Worm (Caenorhabditis elegans): ENCODE results near the gene mask-1.

Gene mask-1

ce11 chrIV:10403193-10404058, 28.7 kb downstream of the mask-1 start, which contains the start of gene gpa-7 (continued):
- TF ChIP-seq hlh-17 (GFP tag; optimal IDR thresholded peaks at IDR 0.05; ENCODE audit: borderline replicate concordance): no peak
- no peak for TF ChIP-seq alr-1 (tag; optimal IDR thresholded peaks at IDR 0.05; ENCODE audit: borderline replicate concordance)
- no peak for TF ChIP-seq mab-9 (GFP tag; IDR thresholded peaks at IDR 0.05)
- TF ChIP-seq zip-4 (GFP tag; optimal IDR thresholded peaks at IDR 0.05): no peak
- TF ChIP-seq tlp-1 (tag; optimal IDR thresholded peaks at IDR 0.05): no peak
- TF ChIP-seq lin-13 (GFP tag; optimal IDR thresholded peaks at IDR 0.05): no peak
- peak; percentile 81 for TF ChIP-seq nhr-47 (tag; optimal IDR thresholded peaks at IDR 0.05)
- TF ChIP-seq vab-15 (tag; optimal IDR thresholded peaks at IDR 0.05): no peak

ce11 chrIV:10409377-10409776, 34.7 kb downstream of the mask-1 start, which contains the start of gene rfk-1:
rfk-1 (minus strand) TSS chrIV:10409477.
- no peak for TF ChIP-seq mab-9 (GFP tag; IDR thresholded peaks at IDR 0.05)
- no peak for TF ChIP-seq fkh-8 (tag; optimal IDR thresholded peaks at IDR 0.05)
- no peak for TF ChIP-seq snu-23 (GFP tag; optimal IDR thresholded peaks at IDR 0.05)
- no peak for TF ChIP-seq ama-1 (optimal IDR thresholded peaks at IDR 0.05)
- no peak for TF ChIP-seq dpl-1 (GFP tag; optimal IDR thresholded peaks at IDR 0.05)
- TF ChIP-seq ceh-88 (GFP tag; IDR thresholded peaks at IDR 0.05): no peak
- TF ChIP-seq hpl-2 (GFP tag; optimal IDR thresholded peaks at IDR 0.05): no peak
- no peak for TF ChIP-seq sptf-1 (tag; optimal IDR thresholded peaks at IDR 0.05)
- no peak for TF ChIP-seq aha-1 (tag; optimal IDR thresholded peaks at IDR 0.05)
- no peak for TF ChIP-seq efl-3 (GFP tag; optimal IDR thresholded peaks at IDR 0.05)
- no peak for TF ChIP-seq vab-15 (tag; optimal IDR thresholded peaks at IDR 0.05)

- TF ChIP-seq nhr-85 (tag) (peak; percentile 17), sup-37 (GFP tag; optimal IDR thresholded peaks at IDR 0.05) (no peak)
Measured at ce11 chrIV:10413828-10414227, 39.1 kb downstream of the mask-1 start, which contains the start of gene R10H10.7. R10H10.7 (minus strand) TSS chrIV:10413928.

ce11 chrIV:10417781-10418180, 43.1 kb downstream of the mask-1 start, which contains the start of gene F13B12.6:
F13B12.6 (minus strand) TSS chrIV:10417881.
- TF ChIP-seq lin-15B (tag; optimal IDR thresholded peaks at IDR 0.05) (no peak), ceh-63 (GFP tag; optimal IDR thresholded peaks at IDR 0.05) (no peak), efl-3 (GFP tag; optimal IDR thresholded peaks at IDR 0.05) (no peak), mdl-1 (tag; optimal IDR thresholded peaks at IDR 0.05) (no peak), ceh-8 (GFP tag; optimal IDR thresholded peaks at IDR 0.05) (no peak), ama-1 (optimal IDR thresholded peaks at IDR 0.05) (no peak), vab-15 (tag; optimal IDR thresholded peaks at IDR 0.05) (no peak), nhr-84 (tag; optimal IDR thresholded peaks at IDR 0.05) (no peak), lin-35 (GFP tag; optimal IDR thresholded peaks at IDR 0.05) (no peak), grh-1 (GFP tag; IDR thresholded peaks at IDR 0.05) (no peak), egl-13 (tag; optimal IDR thresholded peaks at IDR 0.05) (no peak), snu-23 (GFP tag; optimal IDR thresholded peaks at IDR 0.05) (no peak), ztf-4 (tag; optimal IDR thresholded peaks at IDR 0.05) (no peak), nhr-71 (tag; optimal IDR thresholded peaks at IDR 0.05) (no peak), hlh-17 (GFP tag; optimal IDR thresholded peaks at IDR 0.05; ENCODE audit: borderline replicate concordance) (no peak), blmp-1 (tag; optimal IDR thresholded peaks at IDR 0.05) (no peak), rnt-1 (tag; optimal IDR thresholded peaks at IDR 0.05) (no peak), egl-27 (tag; optimal IDR thresholded peaks at IDR 0.05) (no peak), unc-130 (tag; optimal IDR thresholded peaks at IDR 0.05) (no peak), fkh-4 (tag; optimal IDR thresholded peaks at IDR 0.05; ENCODE audit: borderline replicate concordance) (no peak)
